Worm (Caenorhabditis elegans): ENCODE data around the gene cpsf-3.

Gene cpsf-3

ce11 chrIV:13231393-13231792 is 51.3 kb downstream of the cpsf-3 start:
- no peak for TF ChIP-seq cog-1 (tag; optimal IDR thresholded peaks at IDR 0.05)
- no peak for TF ChIP-seq ztf-23 (GFP tag; IDR thresholded peaks at IDR 0.05)
- TF ChIP-seq klf-2 (GFP tag; conservative IDR thresholded peaks at IDR 0.05) = no peak
- TF ChIP-seq T22C8.4 (GFP tag; IDR thresholded peaks at IDR 0.05) = no peak
- TF ChIP-seq med-1 (GFP tag; optimal IDR thresholded peaks at IDR 0.05; ENCODE audit: insufficient read depth) = no peak
- no peak for TF ChIP-seq tab-1 (GFP tag; IDR thresholded peaks at IDR 0.05)
- no peak for TF ChIP-seq flt-1 (GFP tag; IDR thresholded peaks at IDR 0.05)

Data from whole organism, midembryonic.